Fruit fly (Drosophila melanogaster): Measurements from ENCODE around the gene Doa.
A peak's percentile ranks its signal among the peaks of the same experiment; 100 is the strongest.

Doa gene

DNA sequence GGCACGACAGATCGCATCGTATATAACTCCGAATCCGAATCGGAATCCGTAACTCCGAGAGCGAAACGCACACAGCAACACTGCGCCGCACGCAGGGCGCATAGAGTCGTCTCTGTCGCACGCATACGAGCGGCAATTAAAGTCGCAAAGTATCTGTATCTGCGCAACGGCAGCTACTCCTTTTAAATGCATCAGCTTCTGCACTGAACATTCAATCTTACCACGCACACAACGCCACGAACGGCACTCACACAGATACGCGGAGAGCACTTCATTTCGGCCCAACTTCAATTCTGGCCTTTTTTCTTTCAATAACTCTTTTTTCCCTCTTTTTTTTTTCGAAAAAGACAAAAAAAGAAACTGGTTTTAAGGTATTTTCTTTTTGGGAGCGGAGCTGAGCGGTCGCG is 29.6 kb upstream of the Doa start (continued):
- TF ChIP-seq CG16779 (tag; optimal IDR thresholded peaks at IDR 0.05) (peak; percentile 88), CG6792 (GFP tag; optimal IDR thresholded peaks at IDR 0.05) (peak; percentile 37), CG8119 (GFP tag; IDR thresholded peaks at IDR 0.05) (peak; percentile 86), CG4318 (GFP tag; optimal IDR thresholded peaks at IDR 0.05) (no peak), lz (GFP tag; optimal IDR thresholded peaks at IDR 0.05) (no peak), CG11762 (GFP tag; optimal IDR thresholded peaks at IDR 0.05; ENCODE audit: insufficient read depth) (peak; percentile 57), CG15336 (GFP tag; IDR thresholded peaks at IDR 0.05) (peak; percentile 55; the same call in 1 of the 2 replicates), Sox102F (GFP tag; optimal IDR thresholded peaks at IDR 0.05) (peak; percentile 64), Met (GFP tag; optimal IDR thresholded peaks at IDR 0.05) (peak; percentile 41), CG8632 (GFP tag; optimal IDR thresholded peaks at IDR 0.05) (peak; percentile 73), salr (GFP tag; optimal IDR thresholded peaks at IDR 0.05) (peak; percentile 37 to 46), CG3032 (tag; optimal IDR thresholded peaks at IDR 0.05) (peak; percentile 72), spab (GFP tag; optimal IDR thresholded peaks at IDR 0.05) (peak; percentile 94), topi (GFP tag; optimal IDR thresholded peaks at IDR 0.05) (peak; percentile 29), Gug (GFP tag; IDR thresholded peaks at IDR 0.05) (no peak; the same call in 1 of the 2 replicates), CG6276 (GFP tag; optimal IDR thresholded peaks at IDR 0.05) (peak; percentile 86), CG1621 (tag; optimal IDR thresholded peaks at IDR 0.05) (peak; percentile 88), svp (GFP tag) (no peak), CG9139 (GFP tag; optimal IDR thresholded peaks at IDR 0.05) (peak; percentile 97), dac (GFP tag; optimal IDR thresholded peaks at IDR 0.05) (peak; percentile 14), CG7368 (GFP tag; optimal IDR thresholded peaks at IDR 0.05) (peak; percentile 52), cyc (GFP tag; optimal IDR thresholded peaks at IDR 0.05) (no peak), CG10631 (GFP tag; optimal IDR thresholded peaks at IDR 0.05) (peak; percentile 40), CG32006 (GFP tag; optimal IDR thresholded peaks at IDR 0.05) (peak; percentile 63), dsx (GFP tag; optimal IDR thresholded peaks at IDR 0.05; ENCODE audit: poor library complexity, severe bottlenecking) (peak; percentile 65), CG6163 (GFP tag; IDR thresholded peaks at IDR 0.05) (peak; percentile 92), esn (GFP tag; optimal IDR thresholded peaks at IDR 0.05) (peak; percentile 9), Ets96B (tag; optimal IDR thresholded peaks at IDR 0.05) (peak; percentile 83), fd59A (GFP tag; optimal IDR thresholded peaks at IDR 0.05) (peak; percentile 69), vri (GFP tag; optimal IDR thresholded peaks at IDR 0.05) (peak; percentile 70), net (GFP tag; optimal IDR thresholded peaks at IDR 0.05) (peak; percentile 84)

DNA sequence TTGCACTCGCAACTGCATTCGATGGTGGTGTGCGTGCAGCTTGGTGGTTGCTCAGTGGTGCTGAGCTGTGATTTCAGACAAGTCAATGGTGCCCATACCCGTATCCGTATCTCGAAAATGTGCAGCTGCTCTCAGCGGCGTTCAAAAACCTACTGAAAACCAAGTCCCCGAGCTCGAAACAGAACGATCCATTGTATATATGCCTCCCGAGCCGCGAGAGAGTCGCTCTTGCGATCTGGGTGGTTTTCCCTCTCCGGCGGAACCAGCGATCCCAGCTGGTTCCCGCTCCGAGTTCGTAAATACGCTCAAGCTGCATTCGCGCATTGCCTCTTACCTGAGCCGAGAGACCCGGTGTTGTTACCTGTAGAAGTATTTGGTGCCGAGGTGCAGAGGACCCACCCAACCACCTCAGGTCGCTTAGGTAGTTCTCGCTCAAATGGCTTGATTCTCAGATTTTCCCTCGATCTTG is 28.8 kb upstream of the Doa start, which contains the start of gene Inx3:
Gene Inx3 (minus strand): TSS at position 440 of the 469 bp plus-strand sequence.
- TF ChIP-seq CG6276 (GFP tag; optimal IDR thresholded peaks at IDR 0.05) (no peak), fd85E (GFP tag; optimal IDR thresholded peaks at IDR 0.05) (peak; percentile 4), CG34406 (GFP tag; optimal IDR thresholded peaks at IDR 0.05) (no peak), CG8319 (GFP tag; optimal IDR thresholded peaks at IDR 0.05) (no peak), OdsH (GFP tag; optimal IDR thresholded peaks at IDR 0.05) (no peak), Sox15 (GFP tag; optimal IDR thresholded peaks at IDR 0.05) (no peak), CG11762 (GFP tag; optimal IDR thresholded peaks at IDR 0.05; ENCODE audit: insufficient read depth) (no peak), CG6854 (GFP tag; optimal IDR thresholded peaks at IDR 0.05) (peak; percentile 57), dsx (GFP tag; optimal IDR thresholded peaks at IDR 0.05; ENCODE audit: poor library complexity, severe bottlenecking) (peak; percentile 81), CG4318 (GFP tag; optimal IDR thresholded peaks at IDR 0.05) (no peak), CG16779 (tag; optimal IDR thresholded peaks at IDR 0.05) (peak; percentile 40), CG11902 (GFP tag; optimal IDR thresholded peaks at IDR 0.05) (no peak), CG3919 (GFP tag; optimal IDR thresholded peaks at IDR 0.05) (peak; percentile 30), Met (GFP tag; optimal IDR thresholded peaks at IDR 0.05) (peak; percentile 29), CG7368 (GFP tag; optimal IDR thresholded peaks at IDR 0.05) (no peak), Eip93F (GFP tag; optimal IDR thresholded peaks at IDR 0.05) (no peak), CG6163 (GFP tag; IDR thresholded peaks at IDR 0.05) (peak; percentile 60; the same call in 2 of the 3 replicates), vri (GFP tag; optimal IDR thresholded peaks at IDR 0.05) (no peak), ss (GFP tag; optimal IDR thresholded peaks at IDR 0.05) (peak in 1 of 2 experiments; percentile 47), Hr39 (GFP tag; optimal IDR thresholded peaks at IDR 0.05) (no peak), Ets21C (GFP tag; optimal IDR thresholded peaks at IDR 0.05) (no peak), CG8119 (GFP tag; IDR thresholded peaks at IDR 0.05) (peak; percentile 28; the same call in 1 of the 3 replicates), Lpt (GFP tag; optimal IDR thresholded peaks at IDR 0.05) (no peak), Smox (GFP tag; optimal IDR thresholded peaks at IDR 0.05) (no peak), Sox102F (GFP tag; optimal IDR thresholded peaks at IDR 0.05) (peak; percentile 40), lz (GFP tag; optimal IDR thresholded peaks at IDR 0.05) (peak; percentile 6), Sox14 (GFP tag; optimal IDR thresholded peaks at IDR 0.05) (no peak), Hr4 (GFP tag; optimal IDR thresholded peaks at IDR 0.05) (no peak), CG8632 (GFP tag; optimal IDR thresholded peaks at IDR 0.05) (no peak), CG15336 (GFP tag; IDR thresholded peaks at IDR 0.05) (peak; percentile 44; the same call in 1 of the 2 replicates), CG31627 (GFP tag; optimal IDR thresholded peaks at IDR 0.05) (no peak), CG10631 (GFP tag; optimal IDR thresholded peaks at IDR 0.05) (no peak)

All from whole organism, prepupa.